Worm (Caenorhabditis elegans) whole organism, L3 larva: ENCODE measurements around the gene R102.8.

ENCODE experiments used
- R02D3.7 ChIP-seq: fragments of 150-350 bp; optimal IDR thresholded peaks from 2 replicates; lab custom pipeline; 2014; ENCODE audit warnings: missing biosample characterization, missing genetic modification characterization
- ceh-16 ChIP-seq: sonication (generic microtip); optimal IDR thresholded peaks from 2 replicates; lab custom pipeline; 2017; ENCODE audit warnings: missing biosample characterization, missing genetic modification characterization
- ceh-82 ChIP-seq: fragments of 150-350 bp; optimal IDR thresholded peaks from 2 replicates; lab custom pipeline; 2014; ENCODE audit warnings: missing biosample characterization, missing genetic modification characterization
- egl-27 ChIP-seq: sonication (generic microtip); optimal IDR thresholded peaks from 4 replicates; lab custom pipeline; 2017; ENCODE audit warnings: missing biosample characterization, missing genetic modification reagents, missing genetic modification characterization
- elt-1 ChIP-seq: fragments of 150-350 bp; optimal IDR thresholded peaks from 2 replicates; lab custom pipeline; 2014; ENCODE audit warnings: missing biosample characterization, missing genetic modification characterization
- elt-2 ChIP-seq: sonication (generic microtip); optimal IDR thresholded peaks from 2 replicates; lab custom pipeline; 2016; ENCODE audit warnings: missing genetic modification reagents, mild to moderate bottlenecking, missing genetic modification characterization, missing compliant biosample characterization
- jun-1 ChIP-seq: fragments of 150-350 bp; optimal IDR thresholded peaks from 2 replicates; lab custom pipeline; 2014; ENCODE audit warnings: missing biosample characterization, missing genetic modification reagents, missing genetic modification characterization
- lin-15B ChIP-seq: fragments of 150-350 bp; optimal IDR thresholded peaks from 2 replicates; lab custom pipeline; 2014; ENCODE audit warnings: missing biosample characterization, missing genetic modification characterization
- nhr-25 ChIP-seq: sonication (generic microtip); optimal IDR thresholded peaks from 2 replicates; lab custom pipeline; 2017; ENCODE audit warnings: missing biosample characterization, missing genetic modification characterization
- sea-2 ChIP-seq: fragments of 150-350 bp; sonication (generic microtip); optimal IDR thresholded peaks from 4 replicates; lab custom pipeline; 2014; ENCODE audit warnings: missing biosample characterization, missing genetic modification reagents, missing genetic modification characterization
- skn-1 ChIP-seq: fragments of 150-350 bp; optimal IDR thresholded peaks from 2 replicates; lab custom pipeline; 2014; ENCODE audit warnings: missing biosample characterization, missing genetic modification characterization
- tbx-2 ChIP-seq: sonication (generic microtip); optimal IDR thresholded peaks from 2 replicates; lab custom pipeline; 2016; ENCODE audit warnings: mild to moderate bottlenecking, missing genetic modification characterization, missing compliant biosample characterization
- zag-1 ChIP-seq: fragments of 150-350 bp; optimal IDR thresholded peaks from 2 replicates; lab custom pipeline; 2014; ENCODE audit warnings: missing biosample characterization, missing genetic modification characterization
- ztf-11 ChIP-seq: fragments of 150-350 bp; optimal IDR thresholded peaks from 2 replicates; lab custom pipeline; 2014; ENCODE audit warnings: missing biosample characterization, missing genetic modification characterization

DNA sequence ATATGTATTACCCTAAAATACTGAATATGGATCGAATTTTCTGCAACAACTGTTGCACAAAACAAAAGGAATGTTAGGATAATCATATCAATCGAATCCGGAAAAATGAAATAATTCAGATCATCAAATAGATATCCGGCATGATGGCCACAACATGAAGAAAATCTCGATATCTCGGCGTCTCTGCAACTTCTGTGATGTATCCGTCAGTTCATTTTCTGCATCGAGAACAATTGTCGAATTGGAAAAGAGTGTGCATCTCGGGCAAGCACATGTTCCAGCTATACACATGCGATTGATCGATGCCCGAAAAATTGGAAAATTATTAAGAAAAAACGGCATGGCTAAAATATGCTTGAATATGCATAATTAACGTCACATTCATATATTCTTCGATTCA, 4.3 kb downstream of the R102.8 start, which contains the start of the genes K08C7.6 and R102.1:
- TF ChIP-seq nhr-25 (no peak), egl-27 (tag; lab: Kevin White, UChicago) (no peak), elt-2 (no peak), skn-1 (tag; lab: Kevin White, UChicago) (no peak), ceh-82 (tag; lab: Kevin White, UChicago) (no peak), elt-1 (tag; lab: Kevin White, UChicago) (no peak), R02D3.7 (tag; lab: Kevin White, UChicago) (no peak), sea-2 (GFP tag; lab: Kevin White, UChicago) (no peak), jun-1 (tag; lab: Kevin White, UChicago) (no peak), lin-15B (tag; lab: Kevin White, UChicago) (no peak), tbx-2 (no peak), zag-1 (no peak), ztf-11 (no peak), ceh-16 (tag; lab: Kevin White, UChicago) (no peak)
